Worm (Caenorhabditis elegans) whole organism, L2 larva: ENCODE results near the gene gar-1.

Source experiments
- ZK546.5 ChIP-seq: sonication (generic microtip); optimal IDR thresholded peaks from 2 replicates; lab custom pipeline; 2017; ENCODE audit warnings: missing biosample characterization, missing genetic modification characterization
- ama-1 ChIP-seq: fragments of 150-350 bp; optimal IDR thresholded peaks from 2 replicates; lab custom pipeline; 2018; ENCODE audit warnings: inconsistent platforms
- mdl-1 ChIP-seq, 2 experiments: fragments of 150-350 bp in 1 of 2; sonication (generic microtip) in 1 of 2; optimal IDR thresholded peaks; 2 replicates each; lab custom pipeline; 2017; ENCODE audit warnings: missing biosample characterization in 2 of 2, missing genetic modification characterization in 2 of 2
- nhr-11 ChIP-seq: fragments of 150-350 bp; optimal IDR thresholded peaks from 2 replicates; lab custom pipeline; 2014; ENCODE audit warnings: missing biosample characterization, missing genetic modification characterization
- nhr-21 ChIP-seq: fragments of 150-350 bp; optimal IDR thresholded peaks from 2 replicates; lab custom pipeline; 2014; ENCODE audit warnings: missing biosample characterization, missing genetic modification characterization
- nhr-77 ChIP-seq: fragments of 150-350 bp; optimal IDR thresholded peaks from 2 replicates; lab custom pipeline; 2014; ENCODE audit warnings: missing biosample characterization, missing genetic modification characterization
- sem-4 ChIP-seq: fragments of 150-350 bp; optimal IDR thresholded peaks from 2 replicates; lab custom pipeline; 2014; ENCODE audit warnings: missing biosample characterization, missing genetic modification reagents, missing genetic modification characterization

DNA sequence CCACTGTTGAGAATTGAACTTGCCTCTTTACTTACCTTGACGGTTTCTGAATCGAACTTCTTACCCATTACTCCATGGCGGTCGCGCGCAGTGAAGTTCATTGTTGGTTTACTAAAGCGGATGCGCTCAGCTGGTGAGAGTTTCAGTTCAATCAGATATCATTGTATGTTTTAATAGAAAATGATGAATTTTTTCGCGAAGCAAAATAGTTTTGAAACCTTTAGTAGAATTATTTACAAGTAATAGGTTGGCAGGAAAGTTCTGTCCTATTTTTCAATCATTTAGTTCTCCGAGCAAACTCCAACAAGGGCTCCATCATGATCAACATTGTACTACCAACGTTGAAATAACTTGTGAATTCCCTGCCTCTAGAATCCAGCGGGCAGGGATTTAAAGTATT, 17.2 kb downstream of the gar-1 start, which contains the start of gene C15B12.3:
- TF ChIP-seq nhr-21 (tag; lab: Kevin White, UChicago): no peak
- no peak for TF ChIP-seq nhr-11 (tag; lab: Kevin White, UChicago)
- TF ChIP-seq sem-4: no peak
- TF ChIP-seq mdl-1 (tag; optimal IDR thresholded peaks at IDR 0.05; lab: Kevin White, UChicago): no peak
- TF ChIP-seq nhr-77: no peak
- no peak for TF ChIP-seq ama-1
- no peak for TF ChIP-seq ZK546.5
